Fruit fly (Drosophila melanogaster): ENCODE results near the gene Prosbeta3.
A peak's percentile ranks its signal among the peaks of the same experiment; 100 is the strongest.

The Prosbeta3 gene

DNA sequence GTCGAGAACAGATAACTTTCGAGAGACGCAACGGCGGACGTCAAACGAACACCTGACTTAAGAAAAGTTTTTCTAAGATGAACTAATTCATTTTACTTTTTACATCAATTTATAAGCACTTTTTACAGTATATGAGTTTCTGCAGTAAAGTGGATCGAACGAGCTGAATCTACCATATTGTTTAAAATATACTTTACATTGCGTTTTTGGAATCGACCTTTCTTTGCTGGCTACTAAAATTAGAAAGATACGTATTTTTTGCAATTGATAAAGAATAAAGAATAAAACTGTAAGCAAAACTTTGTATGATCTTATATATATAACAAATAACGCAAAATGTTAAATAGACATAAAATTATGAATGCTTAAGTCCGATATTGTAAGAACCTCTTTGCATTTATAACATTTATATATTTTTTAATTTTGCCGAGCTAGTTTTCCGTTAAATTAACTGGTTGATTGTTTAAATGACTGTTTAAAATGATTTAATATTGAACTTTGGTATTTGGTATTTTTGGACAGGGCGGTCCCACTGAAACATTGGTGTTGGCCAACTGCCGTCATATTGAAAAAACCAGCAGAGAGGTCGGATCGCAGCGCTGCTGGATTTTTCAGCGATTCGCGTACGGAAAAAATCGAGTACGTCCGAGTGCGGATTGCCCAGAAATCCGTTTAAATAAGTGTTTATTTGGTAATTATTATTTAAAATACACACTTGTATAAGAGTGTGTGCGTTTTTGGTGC is 46.1 kb upstream of the Prosbeta3 start, which contains the start of gene Kdm2 (continued):
- peak in 1 of 3 experiments; percentile 87 for TF ChIP-seq Stat92E (GFP tag; optimal IDR thresholded peaks at IDR 0.05)
- no peak for TF ChIP-seq zfh2 (GFP tag; optimal IDR thresholded peaks at IDR 0.05)
- peak in 1 of 2 experiments; percentile 19 for TF ChIP-seq Pdp1 (GFP tag; optimal IDR thresholded peaks at IDR 0.05)
- peak; percentile 8 for TF ChIP-seq CG1647 (GFP tag; optimal IDR thresholded peaks at IDR 0.05)
- TF ChIP-seq usp (GFP tag; optimal IDR thresholded peaks at IDR 0.05) = no peak
- TF ChIP-seq fd64A (GFP tag; optimal IDR thresholded peaks at IDR 0.05) = no peak
- TF ChIP-seq CG12391 (tag; optimal IDR thresholded peaks at IDR 0.05) = peak; percentile 46
- TF ChIP-seq CG8089 (GFP tag; optimal IDR thresholded peaks at IDR 0.05) = no peak
- TF ChIP-seq Hr39 (optimal IDR thresholded peaks at IDR 0.05) = no peak
- TF ChIP-seq GATAe (GFP tag; conservative IDR thresholded peaks at IDR 0.05) = no peak
- TF ChIP-seq pros (GFP tag; optimal IDR thresholded peaks at IDR 0.05) = no peak
- TF ChIP-seq gfzf (GFP tag; optimal IDR thresholded peaks at IDR 0.05) = peak; percentile 78
- peak; percentile 70 for TF ChIP-seq CG9797 (GFP tag; optimal IDR thresholded peaks at IDR 0.05)
- TF ChIP-seq MBD-R2 (GFP tag; IDR thresholded peaks at IDR 0.05) = no peak
- TF ChIP-seq dpn (GFP tag; optimal IDR thresholded peaks at IDR 0.05) = no peak
- peak; percentile 30 for TF ChIP-seq CG17359 (tag; optimal IDR thresholded peaks at IDR 0.05)
- TF ChIP-seq dimm (GFP tag; IDR thresholded peaks at IDR 0.05) = no peak
- no peak for TF ChIP-seq vfl (GFP tag; optimal IDR thresholded peaks at IDR 0.05)
- no peak for TF ChIP-seq da (GFP tag; optimal IDR thresholded peaks at IDR 0.05)
- peak; percentile 45 for TF ChIP-seq Deaf1 (tag; optimal IDR thresholded peaks at IDR 0.05)
- no peak for TF ChIP-seq CG15073 (GFP tag; optimal IDR thresholded peaks at IDR 0.05)
- peak; percentile 30 for TF ChIP-seq CG15601 (tag; optimal IDR thresholded peaks at IDR 0.05)
- TF ChIP-seq knrl (GFP tag; IDR thresholded peaks at IDR 0.05; ENCODE audit: partially characterized antibody) = no peak
- peak; percentile 39 for TF ChIP-seq CG13296 (GFP tag; optimal IDR thresholded peaks at IDR 0.05)
- TF ChIP-seq ken (GFP tag; IDR thresholded peaks at IDR 0.05) = no peak
- TF ChIP-seq Dek (tag; optimal IDR thresholded peaks at IDR 0.05) = peak; percentile 57
- peak; percentile 88 for TF ChIP-seq Med (GFP tag)
- TF ChIP-seq Mes4 (GFP tag; optimal IDR thresholded peaks at IDR 0.05) = no peak
- no peak for TF ChIP-seq ftz-f1 (GFP tag; optimal IDR thresholded peaks at IDR 0.05)
- TF ChIP-seq CG31365 (tag; optimal IDR thresholded peaks at IDR 0.05) = peak; percentile 7
- peak; percentile 34 for TF ChIP-seq BtbVII (GFP tag; optimal IDR thresholded peaks at IDR 0.05)
- TF ChIP-seq CG2202 (tag; optimal IDR thresholded peaks at IDR 0.05) = no peak
- no peak for TF ChIP-seq CG8359 (GFP tag; optimal IDR thresholded peaks at IDR 0.05; ENCODE audit: borderline replicate concordance)
- peak; percentile 14 for TF ChIP-seq Max (GFP tag; optimal IDR thresholded peaks at IDR 0.05)
- TF ChIP-seq CG8924 (tag; optimal IDR thresholded peaks at IDR 0.05) = peak; percentile 66
- TF ChIP-seq Ets65A (GFP tag) = peak; percentile 59
- peak; percentile 42 for TF ChIP-seq CG17385 (GFP tag; optimal IDR thresholded peaks at IDR 0.05)
- no peak for TF ChIP-seq CG6272 (GFP tag; IDR thresholded peaks at IDR 0.05)
- no peak for TF ChIP-seq org-1 (GFP tag; optimal IDR thresholded peaks at IDR 0.05)
- no peak for TF ChIP-seq jing (GFP tag; optimal IDR thresholded peaks at IDR 0.05)
- no peak for TF ChIP-seq CG11560 (tag; IDR thresholded peaks at IDR 0.05)
- no peak for TF ChIP-seq CG18619 (GFP tag; optimal IDR thresholded peaks at IDR 0.05)
- TF ChIP-seq CG3065 (GFP tag; optimal IDR thresholded peaks at IDR 0.05) = no peak
- peak; percentile 48 for TF ChIP-seq Dp (GFP tag; optimal IDR thresholded peaks at IDR 0.05)
- TF ChIP-seq CTCF (GFP tag; optimal IDR thresholded peaks at IDR 0.05) = peak; percentile 56
- TF ChIP-seq phol (tag; optimal IDR thresholded peaks at IDR 0.05) = peak; percentile 58
- TF ChIP-seq YL-1 (GFP tag; optimal IDR thresholded peaks at IDR 0.05) = peak; percentile 70
- TF ChIP-seq corto (GFP tag; optimal IDR thresholded peaks at IDR 0.05) = peak; percentile 41
- TF ChIP-seq Fer3 (tag; optimal IDR thresholded peaks at IDR 0.05) = peak; percentile 42
- peak; percentile 74 for TF ChIP-seq MESR4 (GFP tag; optimal IDR thresholded peaks at IDR 0.05)

All from whole organism, embryonic.